Fruit fly (Drosophila melanogaster) whole organism, embryonic: ENCODE results near the gene CG43886.
A peak's percentile ranks its signal among the peaks of the same experiment; 100 is the strongest.

Source experiments
- Ada2b ChIP-seq: fragments of 200-800 bp; sonication (Bioruptor generic); IDR thresholded peaks from 2 replicates; pipeline ENCODE4 v1.3.6; 2022; ENCODE audit warnings: missing biosample characterization, missing genetic modification characterization
- B-H2 ChIP-seq: fragments of 200-800 bp; sonication (Bioruptor generic); optimal IDR thresholded peaks from 2 replicates; lab custom pipeline; 2018; ENCODE audit warnings: missing biosample characterization, mild to moderate bottlenecking, missing genetic modification characterization
- CG10267 ChIP-seq: fragments of 200-800 bp; sonication (Bioruptor generic); optimal IDR thresholded peaks from 2 replicates; lab custom pipeline; 2018; ENCODE audit warnings: missing biosample characterization, mild to moderate bottlenecking, missing genetic modification characterization, moderate library complexity
- CG10462 ChIP-seq: fragments of 200-800 bp; sonication (Bioruptor generic); optimal IDR thresholded peaks from 2 replicates; lab custom pipeline; 2016; ENCODE audit warnings: missing biosample characterization, missing genetic modification characterization
- CG11398 ChIP-seq: fragments of 200-800 bp; sonication (Bioruptor generic); optimal IDR thresholded peaks from 2 replicates; lab custom pipeline; 2016; ENCODE audit warnings: missing biosample characterization, missing genetic modification characterization
- CG11696 ChIP-seq: fragments of 200-800 bp; sonication (Bioruptor generic); IDR thresholded peaks from 2 replicates; pipeline ENCODE4 v1.3.6; 2022; ENCODE audit warnings: missing biosample characterization, missing genetic modification characterization
- CG13424 ChIP-seq: fragments of 200-800 bp; sonication (Bioruptor generic); optimal IDR thresholded peaks from 2 replicates; lab custom pipeline; 2019; ENCODE audit warnings: missing biosample characterization, mild to moderate bottlenecking, missing genetic modification characterization, moderate library complexity
- CG13624 ChIP-seq: fragments of 200-800 bp; sonication (Bioruptor generic); optimal IDR thresholded peaks from 2 replicates; lab custom pipeline; 2016; ENCODE audit warnings: missing biosample characterization, missing genetic modification characterization
- CG14667 ChIP-seq: fragments of 200-800 bp; sonication (Bioruptor generic); IDR thresholded peaks from 2 replicates; pipeline ENCODE4 v1.3.6; 2022; ENCODE audit warnings: missing biosample characterization, missing genetic modification characterization
- CG16815 ChIP-seq: fragments of 200-800 bp; sonication (Bioruptor generic); optimal IDR thresholded peaks from 3 replicates; lab custom pipeline; 2017; ENCODE audit warnings: missing biosample characterization, mild to moderate bottlenecking, missing genetic modification characterization
- CG17912 ChIP-seq: fragments of 200-800 bp; sonication (Bioruptor generic); optimal IDR thresholded peaks from 2 replicates; lab custom pipeline; 2018; ENCODE audit warnings: missing biosample characterization, mild to moderate bottlenecking, missing genetic modification characterization
- CG18262 ChIP-seq: fragments of 200-800 bp; optimal IDR thresholded peaks from 3 replicates; lab custom pipeline; 2019; ENCODE audit warnings: missing biosample characterization, mild to moderate bottlenecking, missing genetic modification characterization, moderate library complexity
- CG18764 ChIP-seq: fragments of 200-800 bp; sonication (Bioruptor generic); optimal IDR thresholded peaks from 3 replicates; lab custom pipeline; 2016; ENCODE audit warnings: missing biosample characterization, missing genetic modification characterization
- CG34376 ChIP-seq: fragments of 200-800 bp; sonication (Bioruptor generic); optimal IDR thresholded peaks from 2 replicates; lab custom pipeline; 2018; ENCODE audit warnings: missing biosample characterization, mild to moderate bottlenecking, missing genetic modification characterization
- CG3838 ChIP-seq: fragments of 200-800 bp; sonication (Bioruptor generic); optimal IDR thresholded peaks from 3 replicates; lab custom pipeline; 2016; ENCODE audit warnings: missing biosample characterization, missing genetic modification characterization
- CG6854 ChIP-seq: fragments of 200-800 bp; sonication (Bioruptor generic); optimal IDR thresholded peaks from 3 replicates; lab custom pipeline; 2017; ENCODE audit warnings: missing biosample characterization, mild to moderate bottlenecking, missing genetic modification characterization
- CG8089 ChIP-seq: fragments of 200-800 bp; sonication (Bioruptor generic); optimal IDR thresholded peaks from 3 replicates; lab custom pipeline; 2016; ENCODE audit warnings: missing biosample characterization, missing genetic modification characterization
- CG8765 ChIP-seq: fragments of 200-800 bp; sonication (Bioruptor generic); IDR thresholded peaks from 2 replicates; pipeline ENCODE4 v1.3.6; 2022; ENCODE audit warnings: missing biosample characterization, missing genetic modification characterization
- CoRest ChIP-seq: fragments of 200-800 bp; sonication (Bioruptor generic); optimal IDR thresholded peaks from 3 replicates; lab custom pipeline; 2018; ENCODE audit warnings: missing biosample characterization, mild to moderate bottlenecking, missing genetic modification characterization, moderate library complexity
- ERR ChIP-seq: fragments of 200-800 bp; sonication (Bioruptor generic); optimal IDR thresholded peaks from 2 replicates; lab custom pipeline; 2016; ENCODE audit warnings: missing biosample characterization, missing genetic modification characterization
- Elba2 ChIP-seq: fragments of 200-800 bp; sonication (Bioruptor generic); optimal IDR thresholded peaks from 3 replicates; lab custom pipeline; 2016; ENCODE audit warnings: missing biosample characterization, missing genetic modification characterization
- Ets97D ChIP-seq: fragments of 200-800 bp; sonication (Bioruptor generic); optimal IDR thresholded peaks from 3 replicates; lab custom pipeline; 2016; ENCODE audit warnings: missing biosample characterization, missing genetic modification characterization
- Fer2 ChIP-seq: fragments of 200-800 bp; sonication (Bioruptor generic); optimal IDR thresholded peaks from 2 replicates; lab custom pipeline; 2018; ENCODE audit warnings: missing biosample characterization, mild to moderate bottlenecking, missing genetic modification characterization, moderate library complexity
- Hr78 ChIP-seq, 2 experiments: fragments of 200-800 bp in 1 of 2; fragments of >200 bp in 1 of 2; sonication (Bioruptor generic) in 1 of 2; optimal IDR thresholded peaks; 2 replicates each; lab custom pipeline; 2017 to 2019; ENCODE audit warnings: missing biosample characterization in 2 of 2, missing genetic modification characterization in 2 of 2, mild to moderate bottlenecking in 1 of 2, moderate library complexity in 1 of 2
- Mad ChIP-seq: fragments of 200-800 bp; sonication (Bioruptor generic); optimal IDR thresholded peaks from 2 replicates; lab custom pipeline; 2016; ENCODE audit warnings: missing biosample characterization, missing genetic modification characterization
- Mrtf ChIP-seq: fragments of 200-800 bp; sonication (Bioruptor generic); IDR thresholded peaks from 3 replicates; pipeline ENCODE4 v1.3.6; 2022; ENCODE audit warnings: missing biosample characterization, missing genetic modification characterization
- Optix ChIP-seq: fragments of 200-800 bp; sonication (Bioruptor generic); IDR thresholded peaks from 3 replicates; pipeline ENCODE4 v1.3.6; 2022; ENCODE audit warnings: missing biosample characterization, missing genetic modification characterization
- Poxn ChIP-seq: fragments of 200-800 bp; sonication (Bioruptor generic); IDR thresholded peaks from 2 replicates; pipeline ENCODE4 v1.3.6; 2022; ENCODE audit warnings: missing biosample characterization, missing genetic modification characterization
- Sox100B ChIP-seq: fragments of 200-800 bp; sonication (Bioruptor generic); optimal IDR thresholded peaks from 3 replicates; lab custom pipeline; 2018; ENCODE audit warnings: missing biosample characterization, mild to moderate bottlenecking, missing genetic modification characterization
- Sry-δ ChIP-seq: fragments of 200-800 bp; sonication (Bioruptor generic); optimal IDR thresholded peaks from 2 replicates; lab custom pipeline; 2016; ENCODE audit warnings: missing biosample characterization, missing genetic modification characterization
- Xrp1 ChIP-seq: fragments of 200-800 bp; sonication (Bioruptor generic); IDR thresholded peaks from 2 replicates; pipeline ENCODE4 v1.3.6; 2022; ENCODE audit warnings: missing biosample characterization, missing genetic modification characterization
- ab ChIP-seq: fragments of 200-800 bp; sonication (Bioruptor generic); optimal IDR thresholded peaks from 2 replicates; lab custom pipeline; 2016; ENCODE audit warnings: missing biosample characterization, missing genetic modification characterization
- ac ChIP-seq: fragments of 200-800 bp; sonication (Bioruptor generic); optimal IDR thresholded peaks from 3 replicates; lab custom pipeline; 2017; ENCODE audit warnings: missing biosample characterization, mild to moderate bottlenecking, missing genetic modification characterization
- cato ChIP-seq: fragments of 200-800 bp; sonication (Bioruptor generic); optimal IDR thresholded peaks from 2 replicates; lab custom pipeline; 2016; ENCODE audit warnings: missing biosample characterization, missing genetic modification characterization, borderline replicate concordance
- cg ChIP-seq: fragments of 200-800 bp; sonication (Bioruptor generic); optimal IDR thresholded peaks from 3 replicates; lab custom pipeline; 2019; ENCODE audit warnings: missing biosample characterization, mild to moderate bottlenecking, missing genetic modification characterization, moderate library complexity
- croc ChIP-seq: fragments of 200-800 bp; sonication (Bioruptor generic); conservative IDR thresholded peaks from 3 replicates; pipeline ENCODE4 v1.3.6; 2022; ENCODE audit warnings: missing biosample characterization, missing genetic modification characterization
- dysf ChIP-seq: fragments of 200-800 bp; sonication (Bioruptor generic); IDR thresholded peaks from 3 replicates; pipeline ENCODE4 v1.3.6; 2022; ENCODE audit warnings: missing biosample characterization, missing genetic modification characterization
- eve ChIP-seq, 2 experiments: fragments of >200 bp; optimal IDR thresholded peaks; 2 replicates each; lab custom pipeline; 2017; ENCODE audit warnings: missing biosample characterization in 2 of 2, missing genetic modification characterization in 2 of 2
- ham ChIP-seq: fragments of 200-800 bp; sonication (Bioruptor generic); IDR thresholded peaks from 2 replicates; pipeline ENCODE4 v1.3.6; 2022; ENCODE audit warnings: missing biosample characterization, missing genetic modification characterization
- insv ChIP-seq, 2 experiments: fragments of 200-800 bp; sonication (Bioruptor generic); optimal IDR thresholded peaks; 3 replicates each; lab custom pipeline; 2016 to 2018; ENCODE audit warnings: missing biosample characterization in 2 of 2, missing genetic modification characterization in 2 of 2
- lilli ChIP-seq: fragments of 200-800 bp; sonication (Bioruptor generic); optimal IDR thresholded peaks from 3 replicates; lab custom pipeline; 2016; ENCODE audit warnings: missing biosample characterization, missing genetic modification characterization
- pb ChIP-seq: fragments of 200-800 bp; sonication (Bioruptor generic); optimal IDR thresholded peaks from 3 replicates; lab custom pipeline; 2016; ENCODE audit warnings: missing biosample characterization, missing genetic modification characterization
- pzg ChIP-seq: fragments of 200-800 bp; sonication (Bioruptor generic); optimal IDR thresholded peaks from 3 replicates; lab custom pipeline; 2018; ENCODE audit warnings: missing biosample characterization, mild to moderate bottlenecking, missing genetic modification characterization, moderate library complexity
- schlank ChIP-seq: fragments of 200-800 bp; sonication (Bioruptor generic); optimal IDR thresholded peaks from 2 replicates; lab custom pipeline; 2018; ENCODE audit warnings: missing biosample characterization, mild to moderate bottlenecking, missing genetic modification characterization
- sens ChIP-seq: fragments of 200-800 bp; sonication (Bioruptor generic); peaks from one replicate; lab custom pipeline; 2016; ENCODE audit warnings: missing biosample characterization, missing genetic modification characterization
- shn ChIP-seq: fragments of 200-800 bp; sonication (Bioruptor generic); optimal IDR thresholded peaks from 3 replicates; lab custom pipeline; 2016; ENCODE audit warnings: missing biosample characterization, missing genetic modification characterization
- tll ChIP-seq, 2 experiments: fragments of 200-800 bp in 1 of 2; fragments of >200 bp in 1 of 2; sonication (Bioruptor generic) in 1 of 2; optimal IDR thresholded peaks; 2 replicates each; lab custom pipeline; 2017 to 2019; ENCODE audit warnings: missing biosample characterization in 2 of 2, missing genetic modification characterization in 2 of 2, mild to moderate bottlenecking in 1 of 2, moderate library complexity in 1 of 2
- ttk ChIP-seq: fragments of 200-800 bp; sonication (Bioruptor generic); IDR thresholded peaks from 2 replicates; pipeline ENCODE4 v2.1.2; 2022; ENCODE audit warnings: missing biosample characterization, missing genetic modification characterization
- tx ChIP-seq: fragments of 200-800 bp; sonication (Bioruptor generic); optimal IDR thresholded peaks from 2 replicates; lab custom pipeline; 2016; ENCODE audit warnings: missing biosample characterization, missing genetic modification characterization
- vfl ChIP-seq: fragments of 200-800 bp; sonication (Bioruptor generic); optimal IDR thresholded peaks from 2 replicates; lab custom pipeline; 2016; ENCODE audit warnings: missing biosample characterization, missing genetic modification characterization
- zen2 ChIP-seq: fragments of 200-800 bp; sonication (Bioruptor generic); IDR thresholded peaks from 3 replicates; pipeline ENCODE4 v1.3.6; 2022; ENCODE audit warnings: missing biosample characterization, missing genetic modification characterization; ENCODE audit not compliant: partially characterized antibody

CG43886 gene

DNA sequence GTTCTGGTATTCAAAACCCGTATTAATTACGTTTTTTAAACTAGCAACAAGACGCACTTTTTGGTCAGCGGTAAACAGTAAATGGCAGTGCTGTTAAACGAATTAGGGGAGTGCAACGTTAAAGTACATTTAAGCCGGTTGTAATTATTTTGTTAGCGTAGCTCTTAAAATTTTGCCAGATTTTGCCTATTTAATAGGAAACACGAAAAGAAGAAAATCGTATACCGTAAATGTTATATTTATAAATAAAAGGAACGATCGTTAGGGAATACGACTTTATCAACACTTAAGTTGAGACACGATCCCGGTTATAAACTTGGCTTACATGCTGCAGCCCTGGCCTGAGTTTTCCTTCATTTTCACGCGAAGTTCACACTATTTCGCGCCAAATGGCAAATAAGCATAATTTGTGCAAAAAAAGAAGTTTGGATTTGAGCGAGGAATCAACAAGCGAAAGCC, 22.1 kb downstream of the CG43886 start, which contains the start of the genes Setx and mus301 (continued):
- TF ChIP-seq CG8765 (GFP tag; lab: Robert Waterston, UW) (peak; percentile 45; the same call in 1 of the 2 replicates), cg (GFP tag; lab: Kevin White, UChicago) (no peak), Sry-δ (GFP tag; lab: Kevin White, UChicago) (peak; percentile 61), Fer2 (tag; lab: Kevin White, UChicago) (peak; percentile 52), shn (peak; percentile 76), CG18262 (tag; lab: Kevin White, UChicago) (no peak), Elba2 (GFP tag; lab: Kevin White, UChicago) (peak; percentile 98), ttk (peak; percentile 54; the same call in 1 of the 2 replicates), insv (GFP tag; optimal IDR thresholded peaks at IDR 0.05; lab: Kevin White, UChicago) (peak in 1 of 2 experiments; percentile 51), eve (GFP tag; optimal IDR thresholded peaks at IDR 0.05; lab: Kevin White, UChicago) (no peak), sens (GFP tag; lab: Kevin White, UChicago) (peak; percentile 96), ac (GFP tag; lab: Kevin White, UChicago) (no peak), B-H2 (peak; percentile 75), CG18764 (GFP tag; lab: Kevin White, UChicago) (peak; percentile 79), CG11696 (GFP tag; lab: Robert Waterston, UW) (no peak), CG6854 (GFP tag; lab: Kevin White, UChicago) (no peak), Optix (GFP tag; lab: Robert Waterston, UW) (0 out of 3 replicates have a peak, but pooled peaks have one; percentile 24), lilli (GFP tag; lab: Kevin White, UChicago) (peak; percentile 92), CG13424 (tag; lab: Kevin White, UChicago) (peak; percentile 79), pb (GFP tag; lab: Kevin White, UChicago) (peak; percentile 40), Xrp1 (peak; percentile 79), zen2 (GFP tag; lab: Robert Waterston, UW) (no peak), vfl (GFP tag; lab: Kevin White, UChicago) (peak; percentile 90), schlank (tag; lab: Kevin White, UChicago) (peak; percentile 23), Hr78 (GFP tag; optimal IDR thresholded peaks at IDR 0.05; lab: Kevin White, UChicago) (no peak), CG16815 (GFP tag; lab: Kevin White, UChicago) (peak; percentile 70), CG8089 (GFP tag; lab: Kevin White, UChicago) (peak; percentile 75), pzg (GFP tag; lab: Kevin White, UChicago) (peak; percentile 90), tll (GFP tag; optimal IDR thresholded peaks at IDR 0.05; lab: Kevin White, UChicago) (peak in 1 of 2 experiments; percentile 6), CG3838 (GFP tag; lab: Kevin White, UChicago) (peak; percentile 62), ERR (GFP tag; lab: Kevin White, UChicago) (peak; percentile 60), CG10267 (tag; lab: Kevin White, UChicago) (peak; percentile 98), dysf (GFP tag; lab: Robert Waterston, UW) (peak; percentile 72), CG10462 (peak; percentile 69), CG14667 (GFP tag; lab: Robert Waterston, UW) (peak; percentile 66), CG17912 (GFP tag; lab: Kevin White, UChicago) (peak; percentile 19), CoRest (tag; lab: Kevin White, UChicago) (peak; percentile 89), Mrtf (GFP tag; lab: Robert Waterston, UW) (peak; percentile 43; the same call in 1 of the 3 replicates), tx (GFP tag; lab: Kevin White, UChicago) (peak; percentile 76), Poxn (GFP tag; lab: Robert Waterston, UW) (no peak), Ets97D (GFP tag; lab: Kevin White, UChicago) (peak; percentile 93), CG11398 (peak; percentile 27), CG34376 (GFP tag; lab: Kevin White, UChicago) (peak; percentile 41), CG13624 (GFP tag; lab: Kevin White, UChicago) (peak; percentile 91), Sox100B (GFP tag; lab: Kevin White, UChicago) (peak; percentile 70), ab (GFP tag; lab: Kevin White, UChicago) (peak; percentile 65), croc (peak; percentile 37; the same call in 2 of the 3 replicates), Mad (GFP tag; lab: Kevin White, UChicago) (peak; percentile 81), cato (peak; percentile 75), Ada2b (GFP tag; lab: Robert Waterston, UW) (peak; percentile 58), ham (GFP tag; lab: Robert Waterston, UW) (0 out of 2 replicates have a peak, but pooled peaks have one; percentile 48)
